Fruit fly (Drosophila melanogaster) whole organism, wandering third instar larva: ENCODE data around the gene eIF3g2.

Experiments
- Abd-B ChIP-seq: fragments of >200 bp; optimal IDR thresholded peaks from 2 replicates; lab custom pipeline; 2017; ENCODE audit warnings: missing biosample characterization, missing genetic modification characterization
- CG32264 ChIP-seq: fragments of 200-800 bp; sonication (Bioruptor generic); optimal IDR thresholded peaks from 2 replicates; lab custom pipeline; 2016; ENCODE audit warnings: missing biosample characterization, missing genetic modification characterization
- CrebA ChIP-seq: fragments of 200-800 bp; sonication (Bioruptor generic); optimal IDR thresholded peaks from 2 replicates; lab custom pipeline; 2016; ENCODE audit warnings: missing biosample characterization, mild to moderate bottlenecking, missing genetic modification characterization, borderline replicate concordance
- Dfd ChIP-seq: fragments of >200 bp; optimal IDR thresholded peaks from 2 replicates; lab custom pipeline; 2017; ENCODE audit warnings: missing biosample characterization, missing genetic modification characterization
- Dif ChIP-seq: fragments of 200-275, 200-300 bp; sonication (Bioruptor generic); optimal IDR thresholded peaks from 2 replicates; lab custom pipeline; 2018; ENCODE audit warnings: missing biosample characterization, missing genetic modification characterization; ENCODE audit not compliant: partially characterized antibody
- GATAd ChIP-seq: sonication (Bioruptor generic); optimal IDR thresholded peaks from 2 replicates; lab custom pipeline; 2016; ENCODE audit warnings: missing biosample characterization, missing genetic modification characterization
- HLH106 ChIP-seq: fragments of 200-800 bp; optimal IDR thresholded peaks from 3 replicates; lab custom pipeline; 2019; ENCODE audit warnings: missing biosample characterization, mild to moderate bottlenecking, missing genetic modification characterization, moderate library complexity
- Hnf4 ChIP-seq: fragments of 200-800 bp; sonication (Bioruptor generic); optimal IDR thresholded peaks from 2 replicates; lab custom pipeline; 2016; ENCODE audit warnings: missing biosample characterization, mild to moderate bottlenecking, missing genetic modification characterization
- Hr83 ChIP-seq: fragments of 200-300 bp; sonication (Bioruptor generic); optimal IDR thresholded peaks from 2 replicates; lab custom pipeline; 2016; ENCODE audit warnings: missing biosample characterization, mild to moderate bottlenecking, missing genetic modification characterization, moderate library complexity; ENCODE audit not compliant: poor library complexity, severe bottlenecking
- Jra ChIP-seq: sonication (Bioruptor generic); optimal IDR thresholded peaks from 2 replicates; lab custom pipeline; 2016; ENCODE audit warnings: missing biosample characterization, missing genetic modification characterization
- Mio ChIP-seq: sonication (Bioruptor generic); optimal IDR thresholded peaks from 2 replicates; lab custom pipeline; 2016; ENCODE audit warnings: missing biosample characterization, missing genetic modification characterization
- Myc ChIP-seq: fragments of >200 bp; optimal IDR thresholded peaks from 2 replicates; lab custom pipeline; 2017
- N ChIP-seq: fragments of >200 bp; optimal IDR thresholded peaks from 2 replicates; lab custom pipeline; 2018; ENCODE audit warnings: missing biosample characterization, missing external identifiers, missing genetic modification characterization
- OdsH ChIP-seq: fragments of 200-800 bp; sonication (Bioruptor generic); optimal IDR thresholded peaks from 2 replicates; lab custom pipeline; 2016; ENCODE audit warnings: missing biosample characterization, mild to moderate bottlenecking, missing genetic modification characterization
- Rel ChIP-seq, 2 experiments: fragments of 200-800 bp; sonication (Bioruptor generic) in 1 of 2; optimal IDR thresholded peaks; 2 replicates in 1 of 2; 3 replicates in 1 of 2; lab custom pipeline; 2016 to 2019; ENCODE audit warnings: mild to moderate bottlenecking in 2 of 2, missing biosample characterization in 2 of 2, missing genetic modification characterization in 2 of 2, moderate library complexity in 1 of 2
- Sp1 ChIP-seq: fragments of 200-800 bp; sonication (Bioruptor generic); optimal IDR thresholded peaks from 3 replicates; lab custom pipeline; 2019; ENCODE audit warnings: missing biosample characterization, mild to moderate bottlenecking, missing genetic modification characterization, moderate library complexity
- Vsx2 ChIP-seq: fragments of 200-300, 225-300 bp; sonication (Bioruptor generic); optimal IDR thresholded peaks from 2 replicates; lab custom pipeline; 2018; ENCODE audit warnings: missing biosample characterization, missing genetic modification characterization; ENCODE audit not compliant: partially characterized antibody
- br ChIP-seq: fragments of 200-800 bp; sonication (Bioruptor generic); optimal IDR thresholded peaks from 2 replicates; lab custom pipeline; 2016; ENCODE audit warnings: missing biosample characterization, missing genetic modification characterization
- brk ChIP-seq: fragments of 200-800 bp; sonication (Bioruptor generic); optimal IDR thresholded peaks from 2 replicates; lab custom pipeline; 2016; ENCODE audit warnings: missing biosample characterization, mild to moderate bottlenecking, missing genetic modification characterization
- dl ChIP-seq, 2 experiments: fragments of 175-275, 200-275 bp in 1 of 2; fragments of 200-275 bp in 1 of 2; sonication (Bioruptor generic); optimal IDR thresholded peaks; lab custom pipeline; 2018; ENCODE audit warnings: mild to moderate bottlenecking in 2 of 2, missing biosample characterization in 2 of 2, missing genetic modification characterization in 2 of 2, moderate library complexity in 2 of 2; ENCODE audit not compliant: partially characterized antibody in 2 of 2, insufficient read depth in 1 of 2
- dmrt93B ChIP-seq: fragments of 200-800 bp; sonication (Bioruptor generic); optimal IDR thresholded peaks from 2 replicates; lab custom pipeline; 2018; ENCODE audit warnings: missing biosample characterization, mild to moderate bottlenecking, missing genetic modification characterization
- dsf ChIP-seq: sonication (Bioruptor generic); optimal IDR thresholded peaks from 2 replicates; lab custom pipeline; 2016; ENCODE audit warnings: missing biosample characterization, missing genetic modification characterization, borderline replicate concordance
- ey ChIP-seq: fragments of 200-800 bp; sonication (Bioruptor generic); optimal IDR thresholded peaks from 2 replicates; lab custom pipeline; 2016; ENCODE audit warnings: missing biosample characterization, missing genetic modification characterization
- foxo ChIP-seq, 2 experiments: fragments of 200-800 bp; sonication (Bioruptor generic); optimal IDR thresholded peaks; 2 replicates in 1 of 2; 3 replicates in 1 of 2; lab custom pipeline; 2016 to 2017; ENCODE audit warnings: missing biosample characterization in 2 of 2, missing genetic modification characterization in 2 of 2
- fru ChIP-seq: fragments of 200-800 bp; sonication (Bioruptor generic); optimal IDR thresholded peaks from 3 replicates; lab custom pipeline; 2016; ENCODE audit warnings: missing biosample characterization, mild to moderate bottlenecking, missing genetic modification characterization
- h ChIP-seq: fragments of 200-800 bp; sonication (Bioruptor generic); optimal IDR thresholded peaks from 3 replicates; lab custom pipeline; 2016; ENCODE audit warnings: missing biosample characterization, mild to moderate bottlenecking, missing genetic modification characterization
- lola ChIP-seq: fragments of >200 bp; optimal IDR thresholded peaks from 2 replicates; lab custom pipeline; 2017; ENCODE audit warnings: missing biosample characterization, missing genetic modification characterization
- pan ChIP-seq: fragments of >200 bp; optimal IDR thresholded peaks from 2 replicates; lab custom pipeline; 2017
- psq ChIP-seq: fragments of 200-800 bp; sonication (Bioruptor generic); optimal IDR thresholded peaks from 3 replicates; lab custom pipeline; 2017; ENCODE audit warnings: missing biosample characterization, mild to moderate bottlenecking, missing genetic modification characterization, moderate library complexity
- rgr ChIP-seq: fragments of 200-800 bp; sonication (Bioruptor generic); optimal IDR thresholded peaks from 3 replicates; lab custom pipeline; 2016; ENCODE audit warnings: missing biosample characterization, mild to moderate bottlenecking, missing genetic modification characterization
- sage ChIP-seq: fragments of 200-800 bp; sonication (Bioruptor generic); optimal IDR thresholded peaks from 2 replicates; lab custom pipeline; 2016; ENCODE audit warnings: missing biosample characterization, mild to moderate bottlenecking, missing genetic modification characterization
- sv ChIP-seq: fragments of 200-800 bp; sonication (Bioruptor generic); optimal IDR thresholded peaks from 3 replicates; lab custom pipeline; 2016; ENCODE audit warnings: missing biosample characterization, missing genetic modification characterization
- tai ChIP-seq: sonication (Bioruptor generic); optimal IDR thresholded peaks from 2 replicates; lab custom pipeline; 2016; ENCODE audit warnings: missing biosample characterization, missing genetic modification characterization
- woc ChIP-seq: sonication (Bioruptor generic); optimal IDR thresholded peaks from 2 replicates; lab custom pipeline; 2016; ENCODE audit warnings: missing biosample characterization, mild to moderate bottlenecking, missing genetic modification characterization

eIF3g2 gene

dm6 chr3R:20407771-20408315 lies at the start of gene eIF3g2, which contains the start of gene Tmlh:
Gene eIF3g2 (plus strand): TSS chr3R:20408265.
Gene Tmlh (minus strand): TSS chr3R:20407871.
- TF ChIP-seq HLH106 (tag; lab: Kevin White, UChicago), result no peak

dm6 chr3R:20360008-20360407 lies 48.1 kb upstream of the eIF3g2 start, which contains the start of gene MtnC:
Gene MtnC (plus strand): TSS chr3R:20360308.
- TF ChIP-seq Vsx2 (no peak), Mio (GFP tag; lab: Kevin White, UChicago) (no peak), h (GFP tag; lab: Kevin White, UChicago) (no peak), N (no peak), lola (GFP tag; lab: Kevin White, UChicago) (no peak), ey (GFP tag; lab: Kevin White, UChicago) (no peak), CrebA (no peak)

dm6 chr3R:20407245-20407644 lies 820 bp upstream of the eIF3g2 start:
- TF ChIP-seq woc (GFP tag; lab: Kevin White, UChicago), result no peak
- no peak for TF ChIP-seq br
- TF ChIP-seq Jra (GFP tag; lab: Kevin White, UChicago), result no peak
- TF ChIP-seq CG32264 (GFP tag; lab: Kevin White, UChicago), result no peak
- no peak for TF ChIP-seq Hnf4
- no peak for TF ChIP-seq dl (GFP tag; optimal IDR thresholded peaks at IDR 0.05; lab: Kevin White, UChicago; ENCODE audit: insufficient read depth in 1 of 2, partially characterized antibody in 2 of 2)
- no peak for TF ChIP-seq tai (GFP tag; lab: Kevin White, UChicago)
- TF ChIP-seq rgr, result no peak
- TF ChIP-seq OdsH, result no peak
- TF ChIP-seq sage (GFP tag; lab: Kevin White, UChicago), result no peak
- no peak for TF ChIP-seq fru (GFP tag; lab: Kevin White, UChicago)
- TF ChIP-seq Rel (GFP tag; optimal IDR thresholded peaks at IDR 0.05; lab: Kevin White, UChicago), result no peak
- no peak for TF ChIP-seq Rel (tag; optimal IDR thresholded peaks at IDR 0.05; lab: Kevin White, UChicago)
- TF ChIP-seq Myc, result no peak
- TF ChIP-seq CrebA, result no peak
- no peak for TF ChIP-seq Hr83 (GFP tag; lab: Kevin White, UChicago)
- no peak for TF ChIP-seq foxo (GFP tag; optimal IDR thresholded peaks at IDR 0.05; lab: Kevin White, UChicago)

dm6 chr3R:20422092-20422491 lies 14.0 kb downstream of the eIF3g2 start:
- TF ChIP-seq sv (GFP tag; lab: Kevin White, UChicago) (no peak), Vsx2 (no peak), Dif (GFP tag; lab: Kevin White, UChicago) (no peak), Hr83 (GFP tag; lab: Kevin White, UChicago) (no peak), N (no peak), brk (GFP tag; lab: Kevin White, UChicago) (no peak), sage (GFP tag; lab: Kevin White, UChicago) (no peak), Myc (no peak), Dfd (GFP tag; lab: Kevin White, UChicago) (no peak), psq (no peak), CrebA (no peak)

dm6 chr3R:20449487-20449886 lies 41.4 kb downstream of the eIF3g2 start:
- TF ChIP-seq fru (GFP tag; lab: Kevin White, UChicago) (no peak), Hr83 (GFP tag; lab: Kevin White, UChicago) (no peak), OdsH (no peak), GATAd (GFP tag; lab: Kevin White, UChicago) (no peak), br (no peak), sage (GFP tag; lab: Kevin White, UChicago) (no peak), dl (GFP tag; optimal IDR thresholded peaks at IDR 0.05; lab: Kevin White, UChicago; ENCODE audit: insufficient read depth in 1 of 2, partially characterized antibody in 2 of 2) (no peak), sv (GFP tag; lab: Kevin White, UChicago) (no peak), pan (lab: Kevin White, UChicago) (no peak), CrebA (no peak), Abd-B (GFP tag; lab: Kevin White, UChicago) (no peak), h (GFP tag; lab: Kevin White, UChicago) (no peak), Sp1 (no peak), dsf (GFP tag; lab: Kevin White, UChicago) (no peak), foxo (GFP tag; optimal IDR thresholded peaks at IDR 0.05; lab: Kevin White, UChicago) (no peak), dmrt93B (GFP tag; lab: Kevin White, UChicago) (no peak), Dif (GFP tag; lab: Kevin White, UChicago) (no peak), Rel (GFP tag; optimal IDR thresholded peaks at IDR 0.05; lab: Kevin White, UChicago) (no peak), Rel (tag; optimal IDR thresholded peaks at IDR 0.05; lab: Kevin White, UChicago) (no peak), tai (GFP tag; lab: Kevin White, UChicago) (no peak)
